Worm (Caenorhabditis elegans) whole organism, L4/young adult: ENCODE data around the gene twk-7.

ENCODE experiments used
- W03F9.2 ChIP-seq: fragments of 150-350 bp; optimal IDR thresholded peaks from 2 replicates; lab custom pipeline; 2014; ENCODE audit warnings: missing biosample characterization, missing genetic modification characterization
- dao-5 ChIP-seq: sonication (generic microtip); optimal IDR thresholded peaks from 2 replicates; lab custom pipeline; 2016; ENCODE audit warnings: missing genotype, missing genetic modification characterization, moderate library complexity, missing compliant biosample characterization
- him-1 ChIP-seq: sonication (generic microtip); optimal IDR thresholded peaks from 2 replicates; lab custom pipeline; 2016; ENCODE audit warnings: missing genotype, missing genetic modification reagents, missing genetic modification characterization, missing compliant biosample characterization

DNA sequence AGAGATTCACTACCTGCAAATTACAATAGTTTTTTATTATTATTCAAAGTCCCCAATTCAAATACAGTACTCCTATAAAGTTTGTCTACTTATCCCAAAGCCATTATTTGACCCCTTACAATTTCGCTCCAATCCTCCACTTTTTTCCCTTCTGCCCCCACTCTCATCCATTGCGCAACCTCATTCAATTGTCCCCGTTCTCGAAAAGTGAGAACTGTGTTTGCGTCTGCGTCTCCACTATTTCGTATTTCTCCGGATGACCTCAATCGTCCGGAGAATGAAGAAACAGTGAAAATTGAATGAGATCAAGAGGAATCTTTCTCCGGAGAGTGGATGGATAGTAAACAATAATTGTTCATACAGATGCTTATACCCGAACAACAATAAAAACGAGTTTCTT is 46.8 kb downstream of the twk-7 start:
- TF ChIP-seq W03F9.2 (tag; lab: Kevin White, UChicago) (no peak), him-1 (no peak), dao-5 (tag; lab: Kevin White, UChicago) (no peak)
